Fruit fly (Drosophila melanogaster) whole organism, embryonic: ENCODE data around the gene Fancl.

Experiments
- Adf1 ChIP-seq: fragments of 200-800 bp; sonication (Bioruptor generic); IDR thresholded peaks from 2 replicates; pipeline ENCODE4 v1.3.6; 2022; ENCODE audit warnings: missing biosample characterization, missing genetic modification characterization
- CG10366 ChIP-seq: fragments of 200-800 bp; sonication (Bioruptor generic); IDR thresholded peaks from 2 replicates; pipeline ENCODE4 v1.3.6; 2022; ENCODE audit warnings: missing biosample characterization, missing genetic modification characterization
- CG12769 ChIP-seq: fragments of 200-800 bp; sonication (Bioruptor generic); optimal IDR thresholded peaks from 2 replicates; lab custom pipeline; 2019; ENCODE audit warnings: missing biosample characterization, mild to moderate bottlenecking, missing genetic modification characterization, moderate library complexity
- CG14050 ChIP-seq: fragments of 200-800 bp; sonication (Bioruptor generic); IDR thresholded peaks from 3 replicates; pipeline ENCODE4 v1.3.6; 2022; ENCODE audit warnings: missing biosample characterization, missing genetic modification characterization
- CG14441 ChIP-seq: fragments of 200-800 bp; sonication (Bioruptor generic); IDR thresholded peaks from 2 replicates; pipeline ENCODE4 v1.3.6; 2022; ENCODE audit warnings: missing biosample characterization, missing genetic modification characterization
- CG17568 ChIP-seq: fragments of 200-800 bp; sonication (Bioruptor generic); optimal IDR thresholded peaks from 2 replicates; lab custom pipeline; 2018; ENCODE audit warnings: missing biosample characterization, mild to moderate bottlenecking, missing genetic modification characterization, moderate library complexity
- CG2116 ChIP-seq: fragments of 200-800 bp; sonication (Bioruptor generic); optimal IDR thresholded peaks from 3 replicates; lab custom pipeline; 2018; ENCODE audit warnings: missing biosample characterization, mild to moderate bottlenecking, missing genetic modification characterization
- CG2129 ChIP-seq: fragments of 200-800 bp; sonication (Bioruptor generic); IDR thresholded peaks from 2 replicates; pipeline ENCODE4 v1.3.6; 2022; ENCODE audit warnings: missing biosample characterization, missing genetic modification characterization; ENCODE audit not compliant: partially characterized antibody
- CG2199 ChIP-seq: fragments of 200-800 bp; sonication (Bioruptor generic); IDR thresholded peaks from 3 replicates; pipeline ENCODE4 v1.3.6; 2022; ENCODE audit warnings: missing biosample characterization, missing genetic modification characterization
- CG30020 ChIP-seq: fragments of 200-800 bp; optimal IDR thresholded peaks from 2 replicates; lab custom pipeline; 2019; ENCODE audit warnings: missing biosample characterization, mild to moderate bottlenecking, missing genetic modification characterization, moderate library complexity
- CG3281 ChIP-seq: fragments of 200-800 bp; sonication (Bioruptor generic); optimal IDR thresholded peaks from 3 replicates; lab custom pipeline; 2017; ENCODE audit warnings: missing biosample characterization, mild to moderate bottlenecking, missing genetic modification characterization
- CG34376 ChIP-seq: fragments of 200-800 bp; sonication (Bioruptor generic); optimal IDR thresholded peaks from 2 replicates; lab custom pipeline; 2018; ENCODE audit warnings: missing biosample characterization, mild to moderate bottlenecking, missing genetic modification characterization
- CG5245 ChIP-seq: fragments of 200-800 bp; sonication (Bioruptor generic); optimal IDR thresholded peaks from 3 replicates; lab custom pipeline; 2016; ENCODE audit warnings: missing biosample characterization, missing genetic modification characterization
- CG6175 ChIP-seq: fragments of 200-800 bp; sonication (Bioruptor generic); IDR thresholded peaks from 3 replicates; pipeline ENCODE4 v1.3.6; 2022; ENCODE audit warnings: missing biosample characterization, missing genetic modification characterization
- CG7839 ChIP-seq: fragments of 200-800 bp; sonication (Bioruptor generic); optimal IDR thresholded peaks from 3 replicates; lab custom pipeline; 2018; ENCODE audit warnings: missing biosample characterization, mild to moderate bottlenecking, missing genetic modification characterization, moderate library complexity
- CG9437 ChIP-seq: fragments of 200-800 bp; sonication (Bioruptor generic); optimal IDR thresholded peaks from 2 replicates; lab custom pipeline; 2018; ENCODE audit warnings: missing biosample characterization, mild to moderate bottlenecking, missing genetic modification characterization
- CG9797 ChIP-seq: fragments of 200-800 bp; sonication (Bioruptor generic); optimal IDR thresholded peaks from 3 replicates; lab custom pipeline; 2018; ENCODE audit warnings: missing biosample characterization, mild to moderate bottlenecking, missing genetic modification characterization
- Dad ChIP-seq: fragments of 200-800 bp; sonication (Bioruptor generic); optimal IDR thresholded peaks from 3 replicates; lab custom pipeline; 2016; ENCODE audit warnings: missing biosample characterization, missing genetic modification characterization
- Deaf1 ChIP-seq: fragments of 200-800 bp; optimal IDR thresholded peaks from 3 replicates; lab custom pipeline; 2019; ENCODE audit warnings: missing biosample characterization, mild to moderate bottlenecking, missing genetic modification characterization, moderate library complexity
- Elba2 ChIP-seq: fragments of 200-800 bp; sonication (Bioruptor generic); optimal IDR thresholded peaks from 3 replicates; lab custom pipeline; 2016; ENCODE audit warnings: missing biosample characterization, missing genetic modification characterization
- HLH3B ChIP-seq: fragments of 200-800 bp; sonication (Bioruptor generic); IDR thresholded peaks from 2 replicates; pipeline ENCODE4 v1.3.6; 2022; ENCODE audit warnings: missing biosample characterization, missing genetic modification characterization
- HLHmδ ChIP-seq: fragments of 200-800 bp; sonication (Bioruptor generic); optimal IDR thresholded peaks from 2 replicates; lab custom pipeline; 2018; ENCODE audit warnings: missing biosample characterization, mild to moderate bottlenecking, missing genetic modification characterization, moderate library complexity
- HmgD ChIP-seq: fragments of 200-800 bp; sonication (Bioruptor generic); optimal IDR thresholded peaks from 3 replicates; lab custom pipeline; 2016; ENCODE audit warnings: missing biosample characterization, missing genetic modification characterization
- Hmx ChIP-seq: fragments of 200-800 bp; sonication (Bioruptor generic); optimal IDR thresholded peaks from 2 replicates; lab custom pipeline; 2016; ENCODE audit warnings: missing biosample characterization, missing genetic modification characterization
- Lhr ChIP-seq: fragments of 200-800 bp; sonication (Bioruptor generic); optimal IDR thresholded peaks from 3 replicates; lab custom pipeline; 2017; ENCODE audit warnings: mild to moderate bottlenecking, missing biosample characterization, missing genetic modification reagents, missing genetic modification characterization
- Pdp1 ChIP-seq, 2 experiments: fragments of 200-800 bp; sonication (Bioruptor generic); optimal IDR thresholded peaks; 3 replicates each; lab custom pipeline; 2016; ENCODE audit warnings: missing biosample characterization in 2 of 2, missing genetic modification characterization in 2 of 2, mild to moderate bottlenecking in 1 of 2, moderate library complexity in 1 of 2
- Vsx1 ChIP-seq: fragments of 200-800 bp; sonication (Bioruptor generic); optimal IDR thresholded peaks from 2 replicates; lab custom pipeline; 2017; ENCODE audit warnings: missing biosample characterization, mild to moderate bottlenecking, missing genetic modification characterization, missing genetic modification reagents
- chn ChIP-seq: fragments of 200-800 bp; sonication (Bioruptor generic); optimal IDR thresholded peaks from 2 replicates; lab custom pipeline; 2016; ENCODE audit warnings: missing biosample characterization, missing genetic modification characterization
- ci ChIP-seq: fragments of 200-800 bp; sonication (Bioruptor generic); IDR thresholded peaks from 3 replicates; pipeline ENCODE4 v1.3.6; 2022; ENCODE audit warnings: missing biosample characterization, missing genetic modification characterization
- cwo ChIP-seq: fragments of 200-800 bp; sonication (Bioruptor generic); optimal IDR thresholded peaks from 3 replicates; lab custom pipeline; 2017; ENCODE audit warnings: missing biosample characterization, missing genetic modification characterization, mild to moderate bottlenecking, moderate library complexity, missing genetic modification reagents
- dan ChIP-seq: fragments of 200-800 bp; sonication (Bioruptor generic); IDR thresholded peaks from 2 replicates; pipeline ENCODE4 v1.3.6; 2022; ENCODE audit warnings: missing biosample characterization, missing genetic modification characterization
- disco-r ChIP-seq: fragments of 200-800 bp; sonication (Bioruptor generic); optimal IDR thresholded peaks from 2 replicates; lab custom pipeline; 2016; ENCODE audit warnings: missing biosample characterization, missing genetic modification characterization
- fd3F ChIP-seq: fragments of 200-800 bp; sonication (Bioruptor generic); optimal IDR thresholded peaks from 2 replicates; lab custom pipeline; 2018; ENCODE audit warnings: missing biosample characterization, mild to moderate bottlenecking, missing genetic modification characterization, moderate library complexity
- fru ChIP-seq: fragments of >200 bp; optimal IDR thresholded peaks from 2 replicates; lab custom pipeline; 2017
- gfzf ChIP-seq: fragments of 200-800 bp; sonication (Bioruptor generic); optimal IDR thresholded peaks from 2 replicates; lab custom pipeline; 2016; ENCODE audit warnings: missing biosample characterization, mild to moderate bottlenecking, missing genetic modification characterization, moderate library complexity
- hbn ChIP-seq: fragments of 200-800 bp; sonication (Bioruptor generic); IDR thresholded peaks from 2 replicates; pipeline ENCODE4 v1.3.6; 2022; ENCODE audit warnings: missing biosample characterization, missing genetic modification characterization; ENCODE audit not compliant: partially characterized antibody
- kay ChIP-seq: fragments of 200-800 bp; sonication (Bioruptor generic); optimal IDR thresholded peaks from 2 replicates; lab custom pipeline; 2016; ENCODE audit warnings: missing biosample characterization, missing genetic modification characterization
- lab ChIP-seq: fragments of 200-800 bp; sonication (Bioruptor generic); optimal IDR thresholded peaks from 3 replicates; lab custom pipeline; 2017; ENCODE audit warnings: missing biosample characterization, missing genetic modification characterization, mild to moderate bottlenecking, moderate library complexity, missing genetic modification reagents
- lbe ChIP-seq: fragments of 200-800 bp; sonication (Bioruptor generic); optimal IDR thresholded peaks from 2 replicates; lab custom pipeline; 2016; ENCODE audit warnings: missing biosample characterization, mild to moderate bottlenecking, missing genetic modification characterization
- pfk ChIP-seq: fragments of 200-800 bp; sonication (Bioruptor generic); optimal IDR thresholded peaks from 2 replicates; lab custom pipeline; 2018; ENCODE audit warnings: missing biosample characterization, mild to moderate bottlenecking, missing genetic modification characterization, moderate library complexity
- pros ChIP-seq: fragments of 200-800 bp; sonication (Bioruptor generic); optimal IDR thresholded peaks from 3 replicates; lab custom pipeline; 2019; ENCODE audit warnings: missing biosample characterization, mild to moderate bottlenecking, missing genetic modification characterization, moderate library complexity
- rib ChIP-seq: fragments of 200-800 bp; sonication (Bioruptor generic); IDR thresholded peaks from 2 replicates; pipeline ENCODE4 v1.3.6; 2022; ENCODE audit warnings: missing biosample characterization, missing genetic modification characterization
- slp2 ChIP-seq: fragments of 200-800 bp; sonication (Bioruptor generic); optimal IDR thresholded peaks from 2 replicates; lab custom pipeline; 2016; ENCODE audit warnings: missing biosample characterization, missing genetic modification characterization
- sna ChIP-seq: fragments of 200-800 bp; sonication (Bioruptor generic); IDR thresholded peaks from 2 replicates; pipeline ENCODE4 v1.3.6; 2022; ENCODE audit warnings: missing biosample characterization, missing genetic modification characterization; ENCODE audit not compliant: partially characterized antibody

Fancl gene

DNA sequence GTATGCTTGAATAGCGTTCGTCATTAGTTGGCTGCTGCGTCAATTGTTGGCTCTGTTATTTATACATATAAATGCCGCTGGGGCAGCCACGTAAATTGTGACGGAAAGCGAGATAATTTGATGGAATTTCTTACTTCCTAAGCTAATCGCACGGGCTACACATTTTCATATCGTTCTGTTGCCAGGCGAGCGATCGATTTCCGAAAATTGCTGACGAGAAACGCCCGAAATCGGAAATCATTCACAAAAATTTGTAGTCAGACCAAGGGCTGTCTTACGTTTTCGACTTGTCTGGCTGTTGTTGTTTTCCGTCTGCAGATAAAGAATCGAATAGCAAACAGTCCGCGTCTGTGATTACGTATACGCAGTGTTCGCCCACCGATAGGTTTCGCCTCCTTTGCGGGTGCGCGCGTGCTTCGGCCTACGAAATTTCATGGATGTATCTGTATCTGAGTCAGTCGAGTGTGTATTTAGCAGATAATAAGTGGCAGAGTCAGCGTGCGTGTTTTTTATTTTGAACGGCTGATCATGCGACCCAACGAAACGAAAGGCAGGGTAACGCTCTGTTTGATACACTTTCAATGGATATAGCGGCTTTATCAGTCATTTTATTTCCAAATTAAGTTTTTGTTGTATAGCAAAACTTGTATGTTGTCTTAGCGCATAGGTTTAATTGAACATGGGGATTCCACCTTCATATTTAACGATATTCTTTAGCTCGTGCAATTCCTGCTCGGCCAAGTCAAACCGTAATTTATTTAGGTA lies 45.0 kb upstream of the Fancl start (continued):
- no peak for TF ChIP-seq Dad
- peak; percentile 69; the same call in 1 of the 3 replicates for TF ChIP-seq CG2199 (GFP tag; lab: Robert Waterston, UW)
- TF ChIP-seq hbn (GFP tag; lab: Robert Waterston, UW): no peak
- TF ChIP-seq CG17568: peak; percentile 19
- no peak for TF ChIP-seq Elba2
- TF ChIP-seq fd3F (GFP tag; lab: Kevin White, UChicago): peak; percentile 27
- TF ChIP-seq slp2 (GFP tag; lab: Kevin White, UChicago): peak; percentile 49
- no peak for TF ChIP-seq lbe (GFP tag; lab: Kevin White, UChicago)
- TF ChIP-seq fru: no peak
- TF ChIP-seq CG9437 (GFP tag; lab: Kevin White, UChicago): peak; percentile 69
- peak; percentile 64 for TF ChIP-seq CG14441 (GFP tag; lab: Robert Waterston, UW)
- TF ChIP-seq gfzf (GFP tag; lab: Kevin White, UChicago): no peak
- peak; percentile 76 for TF ChIP-seq CG7839 (tag; lab: Kevin White, UChicago)
- peak; percentile 29 for TF ChIP-seq Hmx
- no peak for TF ChIP-seq dan (GFP tag; lab: Robert Waterston, UW)
- no peak for TF ChIP-seq pros (GFP tag; lab: Kevin White, UChicago)
- TF ChIP-seq Adf1 (GFP tag; lab: Robert Waterston, UW): peak; percentile 58

DNA sequence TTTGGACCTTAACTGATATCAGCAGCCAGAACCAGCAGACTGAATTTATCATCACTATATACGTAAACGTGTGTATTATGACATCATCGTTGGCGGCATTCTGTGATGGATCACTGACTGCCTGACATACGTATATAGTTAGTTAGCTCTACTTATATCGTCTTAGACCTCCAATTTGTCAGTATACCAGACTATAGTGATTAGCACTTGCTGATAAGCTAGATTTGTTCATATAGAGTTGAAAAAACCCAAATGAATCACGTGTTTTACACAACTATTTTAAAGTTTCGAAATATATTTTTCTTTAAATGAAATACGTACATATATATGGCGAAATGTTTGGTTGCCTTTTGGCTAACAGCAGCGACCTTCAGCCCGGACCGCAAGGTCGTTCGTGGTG lies 43.1 kb upstream of the Fancl start:
- TF ChIP-seq Vsx1 (GFP tag; lab: Kevin White, UChicago) (no peak), CG34376 (GFP tag; lab: Kevin White, UChicago) (peak; percentile 24), CG6175 (GFP tag; lab: Robert Waterston, UW) (no peak), CG10366 (GFP tag; lab: Robert Waterston, UW) (no peak), rib (GFP tag; lab: Robert Waterston, UW) (no peak), Pdp1 (GFP tag; optimal IDR thresholded peaks at IDR 0.05; lab: Kevin White, UChicago) (peak in 1 of 2 experiments; percentile 19), HmgD (GFP tag; lab: Kevin White, UChicago) (no peak), pfk (no peak), cwo (peak; percentile 54), CG9797 (GFP tag; lab: Kevin White, UChicago) (no peak), CG3281 (GFP tag; lab: Kevin White, UChicago) (peak; percentile 0), CG14050 (GFP tag; lab: Robert Waterston, UW) (no peak), Lhr (GFP tag; lab: Kevin White, UChicago) (no peak), lab (peak; percentile 14), CG12769 (no peak), CG2116 (no peak), CG30020 (tag; lab: Kevin White, UChicago) (no peak), sna (GFP tag; lab: Robert Waterston, UW) (no peak), CG5245 (GFP tag; lab: Kevin White, UChicago) (no peak), chn (GFP tag; lab: Kevin White, UChicago) (no peak), CG2129 (GFP tag; lab: Robert Waterston, UW) (no peak), HLH3B (GFP tag; lab: Robert Waterston, UW) (no peak), kay (GFP tag; lab: Kevin White, UChicago) (no peak), ci (GFP tag; lab: Robert Waterston, UW) (0 out of 3 replicates have a peak, but pooled peaks have one; percentile 24), Deaf1 (tag; lab: Kevin White, UChicago) (no peak), HLHmδ (no peak), disco-r (GFP tag; lab: Kevin White, UChicago) (no peak)
